Fruit fly (Drosophila melanogaster): ENCODE measurements around the gene SLIRP1.

- TF ChIP-seq fru (GFP tag; optimal IDR thresholded peaks at IDR 0.05) (peak; percentile 75), psq (GFP tag; optimal IDR thresholded peaks at IDR 0.05) (no peak), Hr78 (GFP tag; optimal IDR thresholded peaks at IDR 0.05) (no peak), OdsH (GFP tag; optimal IDR thresholded peaks at IDR 0.05) (no peak), foxo (GFP tag; optimal IDR thresholded peaks at IDR 0.05) (peak in 1 of 2 experiments; percentile 68), Dfd (GFP tag; optimal IDR thresholded peaks at IDR 0.05) (no peak), lola (GFP tag; optimal IDR thresholded peaks at IDR 0.05) (no peak), Rel (GFP tag; optimal IDR thresholded peaks at IDR 0.05) (no peak), Rel (tag; optimal IDR thresholded peaks at IDR 0.05) (no peak), GATAd (GFP tag; optimal IDR thresholded peaks at IDR 0.05) (no peak), jim (GFP tag; optimal IDR thresholded peaks at IDR 0.05) (no peak), Vsx2 (GFP tag; optimal IDR thresholded peaks at IDR 0.05; ENCODE audit: partially characterized antibody) (no peak), dmrt93B (GFP tag; optimal IDR thresholded peaks at IDR 0.05) (no peak), HLH106 (tag; optimal IDR thresholded peaks at IDR 0.05) (peak; percentile 72), h (GFP tag; optimal IDR thresholded peaks at IDR 0.05) (peak; percentile 79)
Observed at dm6 chrX:21322289-21322981, 3.3 kb upstream of the SLIRP1 start.

Data from whole organism, wandering third instar larva.